Worm (Caenorhabditis elegans) whole organism, L4 larva: Measurements from ENCODE around the gene fust-1.
A peak's percentile ranks its signal among the peaks of the same experiment; 100 is the strongest.

Experiments
- D1046.2 ChIP-seq: fragments of 200-800 bp; sonication (Bioruptor generic); IDR thresholded peaks from 2 replicates; pipeline ENCODE4 v1.3.6; 2022; ENCODE audit warnings: missing genetic modification characterization, missing compliant biosample characterization
- F26F4.8 ChIP-seq: fragments of 200-800 bp; sonication (Bioruptor generic); conservative IDR thresholded peaks from 2 replicates; pipeline ENCODE4 v1.3.6; 2022; ENCODE audit warnings: missing genetic modification characterization, missing compliant biosample characterization
- F49E8.2 ChIP-seq: sonication (generic microtip); optimal IDR thresholded peaks from 2 replicates; lab custom pipeline; 2016; ENCODE audit warnings: missing compliant biosample characterization, mild to moderate bottlenecking, missing genetic modification characterization, borderline replicate concordance
- R02D3.7 ChIP-seq: fragments of 150-350 bp; sonication (generic microtip); optimal IDR thresholded peaks from 3 replicates; lab custom pipeline; 2014; ENCODE audit warnings: missing biosample characterization, missing genetic modification characterization
- T20F7.1 ChIP-seq: fragments of 200-800 bp; sonication (Bioruptor generic); optimal IDR thresholded peaks from 2 replicates; lab custom pipeline; 2018; ENCODE audit warnings: mild to moderate bottlenecking, missing genetic modification characterization, missing compliant biosample characterization
- Y5F2A.4 ChIP-seq: fragments of 200-800 bp; sonication (Bioruptor generic); optimal IDR thresholded peaks from 2 replicates; lab custom pipeline; 2018; ENCODE audit warnings: mild to moderate bottlenecking, missing genetic modification characterization, missing compliant biosample characterization
- ZK337.2 ChIP-seq: fragments of 200-800 bp; sonication (Bioruptor generic); IDR thresholded peaks from 2 replicates; pipeline ENCODE4 v1.3.6; 2022; ENCODE audit warnings: missing genetic modification reagents, missing genetic modification characterization, missing compliant biosample characterization
- ZK546.5 ChIP-seq, 2 experiments: sonication (generic microtip); optimal IDR thresholded peaks; 2 replicates each; lab custom pipeline; 2017; ENCODE audit warnings: missing biosample characterization in 2 of 2, missing genetic modification characterization in 2 of 2
- aly-2 ChIP-seq: sonication (generic microtip); optimal IDR thresholded peaks from 2 replicates; lab custom pipeline; 2018; ENCODE audit warnings: missing biosample characterization, missing genetic modification characterization
- arid-1 ChIP-seq: fragments of 200-800 bp; sonication (Bioruptor generic); conservative IDR thresholded peaks from 2 replicates; pipeline ENCODE4 v1.3.6; 2022; ENCODE audit warnings: missing genetic modification reagents, missing genetic modification characterization, missing compliant biosample characterization
- attf-4 ChIP-seq: sonication (generic microtip); optimal IDR thresholded peaks from 3 replicates; lab custom pipeline; 2017; ENCODE audit warnings: missing biosample characterization, missing genetic modification characterization
- ceh-20 ChIP-seq: fragments of 200-800 bp; sonication (Bioruptor generic); IDR thresholded peaks from 2 replicates; pipeline ENCODE4 v1.3.6; 2022; ENCODE audit warnings: missing genetic modification reagents, missing genetic modification characterization, missing compliant biosample characterization
- ceh-44 ChIP-seq: fragments of 200-800 bp; sonication (Bioruptor generic); IDR thresholded peaks from 2 replicates; pipeline ENCODE4 v1.3.6; 2022; ENCODE audit warnings: missing genetic modification reagents, missing genetic modification characterization, missing compliant biosample characterization
- ceh-82 ChIP-seq: sonication (generic microtip); optimal IDR thresholded peaks from 2 replicates; lab custom pipeline; 2017; ENCODE audit warnings: missing biosample characterization, missing genetic modification characterization
- ces-1 ChIP-seq: fragments of 150-350 bp; sonication (generic microtip); optimal IDR thresholded peaks from 4 replicates; lab custom pipeline; 2014; ENCODE audit warnings: missing biosample characterization, missing genetic modification reagents, missing genetic modification characterization
- cey-2 ChIP-seq: sonication (generic microtip); optimal IDR thresholded peaks from 3 replicates; lab custom pipeline; 2017; ENCODE audit warnings: missing genetic modification characterization, mild to moderate bottlenecking, missing compliant biosample characterization, antibody characterized with exemption, borderline replicate concordance; ENCODE audit not compliant: insufficient read depth
- ctbp-1 ChIP-seq: fragments of 200-800 bp; sonication (Bioruptor generic); IDR thresholded peaks from 2 replicates; pipeline ENCODE4 v1.3.6; 2022; ENCODE audit warnings: missing genetic modification reagents, missing genetic modification characterization, missing compliant biosample characterization
- dmd-8 ChIP-seq: fragments of 200-800 bp; sonication (Bioruptor generic); IDR thresholded peaks from 2 replicates; pipeline ENCODE4 v1.3.6; 2022; ENCODE audit warnings: missing genetic modification characterization, missing compliant biosample characterization
- duxl-1 ChIP-seq: sonication (generic microtip); optimal IDR thresholded peaks from 2 replicates; lab custom pipeline; 2016; ENCODE audit warnings: mild to moderate bottlenecking, missing genetic modification characterization, moderate library complexity, missing compliant biosample characterization; ENCODE audit not compliant: poor library complexity
- fkh-10 ChIP-seq: fragments of 150-350 bp; optimal IDR thresholded peaks from 2 replicates; lab custom pipeline; 2014; ENCODE audit warnings: missing biosample characterization, missing genetic modification reagents, missing genetic modification characterization
- fos-1 ChIP-seq: fragments of 150-350 bp; optimal IDR thresholded peaks from 2 replicates; lab custom pipeline; 2014; ENCODE audit warnings: missing biosample characterization, missing genetic modification characterization
- hlh-11 ChIP-seq: fragments of 200-800 bp; sonication (Bioruptor generic); optimal IDR thresholded peaks from 2 replicates; lab custom pipeline; 2018; ENCODE audit warnings: mild to moderate bottlenecking, missing genetic modification characterization, missing compliant biosample characterization
- lim-7 ChIP-seq: fragments of 200-800 bp; sonication (Bioruptor generic); IDR thresholded peaks from 2 replicates; pipeline ENCODE4 v1.3.6; 2022; ENCODE audit warnings: missing genetic modification characterization, missing compliant biosample characterization
- lin-39 ChIP-seq: fragments of 150-350 bp; optimal IDR thresholded peaks from 2 replicates; lab custom pipeline; 2014; ENCODE audit warnings: missing biosample characterization, missing genetic modification reagents, missing genetic modification characterization
- lir-3 ChIP-seq: sonication (generic microtip); optimal IDR thresholded peaks from 2 replicates; lab custom pipeline; 2016; ENCODE audit warnings: mild to moderate bottlenecking, missing genetic modification characterization, missing compliant biosample characterization
- mdl-1 ChIP-seq, 2 experiments: fragments of 150-350 bp in 1 of 2; sonication (generic microtip) in 1 of 2; optimal IDR thresholded peaks; 2 replicates each; lab custom pipeline; 2014 to 2017; ENCODE audit warnings: missing biosample characterization in 2 of 2, missing genetic modification characterization in 2 of 2
- mxl-2 ChIP-seq: fragments of 200-800 bp; sonication (Bioruptor generic); conservative IDR thresholded peaks from 2 replicates; pipeline ENCODE4 v1.3.6; 2022; ENCODE audit warnings: missing genetic modification reagents, missing genetic modification characterization, missing compliant biosample characterization
- nhr-10 ChIP-seq: fragments of 150-350 bp; optimal IDR thresholded peaks from 2 replicates; lab custom pipeline; 2014; ENCODE audit warnings: missing biosample characterization, missing genetic modification characterization
- nhr-111 ChIP-seq: fragments of 200-800 bp; sonication (Bioruptor generic); optimal IDR thresholded peaks from 2 replicates; lab custom pipeline; 2018; ENCODE audit warnings: mild to moderate bottlenecking, missing genetic modification characterization, missing compliant biosample characterization
- nhr-25 ChIP-seq: sonication (generic microtip); optimal IDR thresholded peaks from 2 replicates; lab custom pipeline; 2017; ENCODE audit warnings: missing genetic modification characterization, mild to moderate bottlenecking, missing compliant biosample characterization, antibody characterized with exemption, moderate library complexity, borderline replicate concordance; ENCODE audit not compliant: insufficient read depth
- nhr-28 ChIP-seq: fragments of 150-350 bp; optimal IDR thresholded peaks from 2 replicates; lab custom pipeline; 2014; ENCODE audit warnings: missing biosample characterization, missing genetic modification characterization
- nhr-48 ChIP-seq: sonication (generic microtip); optimal IDR thresholded peaks from 2 replicates; lab custom pipeline; 2016; ENCODE audit warnings: mild to moderate bottlenecking, missing genetic modification characterization, missing compliant biosample characterization
- nhr-6 ChIP-seq: fragments of 150-350 bp; optimal IDR thresholded peaks from 2 replicates; lab custom pipeline; 2014; ENCODE audit warnings: missing biosample characterization, missing genetic modification characterization
- php-3 ChIP-seq: fragments of 200-800 bp; sonication (Bioruptor generic); IDR thresholded peaks from 2 replicates; pipeline ENCODE4 v1.3.6; 2022; ENCODE audit warnings: missing genetic modification reagents, missing genetic modification characterization, missing compliant biosample characterization
- pqm-1 ChIP-seq: sonication (generic microtip); optimal IDR thresholded peaks from 2 replicates; lab custom pipeline; 2017; ENCODE audit warnings: missing biosample characterization, missing genetic modification characterization
- saeg-2 ChIP-seq: fragments of 200-800 bp; sonication (Bioruptor generic); IDR thresholded peaks from 2 replicates; pipeline ENCODE4 v1.3.6; 2022; ENCODE audit warnings: missing genetic modification reagents, missing genetic modification characterization, missing compliant biosample characterization
- set-16 ChIP-seq: fragments of 200-800 bp; sonication (Bioruptor generic); IDR thresholded peaks from 2 replicates; pipeline ENCODE4 v1.3.6; 2022; ENCODE audit warnings: missing genetic modification reagents, missing genetic modification characterization, missing compliant biosample characterization
- skn-1 ChIP-seq: fragments of 150-350 bp; optimal IDR thresholded peaks from 2 replicates; lab custom pipeline; 2014; ENCODE audit warnings: missing biosample characterization, missing genetic modification characterization
- snpc-1.2 ChIP-seq: fragments of 200-800 bp; sonication (Bioruptor generic); IDR thresholded peaks from 2 replicates; pipeline ENCODE4 v1.3.6; 2022; ENCODE audit warnings: missing genetic modification reagents, missing genetic modification characterization, missing compliant biosample characterization
- unc-130 ChIP-seq: sonication (generic microtip); optimal IDR thresholded peaks from 2 replicates; lab custom pipeline; 2016; ENCODE audit warnings: missing genetic modification reagents, missing genetic modification characterization, missing compliant biosample characterization
- unc-39 ChIP-seq: sonication (generic microtip); optimal IDR thresholded peaks from 2 replicates; lab custom pipeline; 2017; ENCODE audit warnings: missing biosample characterization, missing genetic modification characterization
- unc-62 ChIP-seq, 3 experiments: fragments of 150-350 bp in 1 of 3; sonication (generic microtip); optimal IDR thresholded peaks in 2 of 3; peaks in 1 of 3; 1 replicate in 1 of 3; 2 replicates in 2 of 3; lab custom pipeline; 2014 to 2017; ENCODE audit warnings: missing biosample characterization in 3 of 3, missing genetic modification characterization in 3 of 3, missing genetic modification reagents in 3 of 3, missing genotype in 1 of 3
- vab-7 ChIP-seq: fragments of 200-800 bp; sonication (Bioruptor generic); IDR thresholded peaks from 2 replicates; pipeline ENCODE4 v1.3.6; 2022; ENCODE audit warnings: missing genetic modification reagents, missing genetic modification characterization, missing compliant biosample characterization
- zag-1 ChIP-seq: fragments of 150-350 bp; optimal IDR thresholded peaks from 2 replicates; lab custom pipeline; 2014; ENCODE audit warnings: missing biosample characterization, missing genetic modification characterization
- zfp-2 ChIP-seq: sonication (generic microtip); optimal IDR thresholded peaks from 2 replicates; lab custom pipeline; 2016; ENCODE audit warnings: mild to moderate bottlenecking, missing genetic modification characterization, missing compliant biosample characterization
- zip-2 ChIP-seq: fragments of 150-350 bp; optimal IDR thresholded peaks from 2 replicates; lab custom pipeline; 2014; ENCODE audit warnings: missing biosample characterization, missing genetic modification characterization
- ztf-7 ChIP-seq: fragments of 150-350 bp; optimal IDR thresholded peaks from 2 replicates; lab custom pipeline; 2014; ENCODE audit warnings: missing biosample characterization, missing genetic modification characterization

fust-1 gene

ce11 chrII:7111657-7112049 lies 40.7 kb upstream of the fust-1 start, which contains the start of gene F10E7.5 (continued):
- TF ChIP-seq dmd-8 (GFP tag; lab: Robert Waterston, UW): no peak
- no peak for TF ChIP-seq nhr-6 (tag; lab: Kevin White, UChicago)
- TF ChIP-seq ceh-20 (GFP tag; lab: Robert Waterston, UW): no peak
- TF ChIP-seq R02D3.7 (tag; lab: Kevin White, UChicago): no peak
- no peak for TF ChIP-seq zip-2 (tag; lab: Kevin White, UChicago)
- TF ChIP-seq fkh-10: no peak
- TF ChIP-seq saeg-2: no peak
- TF ChIP-seq pqm-1: no peak
- no peak for TF ChIP-seq ceh-82 (tag; lab: Kevin White, UChicago)
- TF ChIP-seq ztf-7 (tag; lab: Kevin White, UChicago): no peak
- no peak for TF ChIP-seq ZK337.2
- TF ChIP-seq unc-130 (GFP tag; lab: Kevin White, UChicago): no peak
- peak in 1 of 2 experiments; percentile 22 for TF ChIP-seq ZK546.5 (tag; optimal IDR thresholded peaks at IDR 0.05; lab: Kevin White, UChicago)
- no peak for TF ChIP-seq lim-7 (GFP tag; lab: Robert Waterston, UW)
- no peak for TF ChIP-seq mxl-2 (GFP tag; lab: Robert Waterston, UW)
- TF ChIP-seq duxl-1 (tag; lab: Kevin White, UChicago): no peak
- TF ChIP-seq mdl-1 (tag; optimal IDR thresholded peaks at IDR 0.05; lab: Kevin White, UChicago): no peak
- peak; percentile 69 for TF ChIP-seq T20F7.1
- TF ChIP-seq Y5F2A.4 (GFP tag; lab: Kevin White, UChicago): no peak
- no peak for TF ChIP-seq nhr-111 (GFP tag; lab: Kevin White, UChicago)
- no peak for TF ChIP-seq snpc-1.2 (GFP tag; lab: Robert Waterston, UW)
- TF ChIP-seq fos-1: no peak
- no peak for TF ChIP-seq D1046.2 (GFP tag; lab: Robert Waterston, UW)
- no peak for TF ChIP-seq aly-2 (tag; lab: Kevin White, UChicago)
- TF ChIP-seq zag-1: no peak
- no peak for TF ChIP-seq F26F4.8
- TF ChIP-seq cey-2 (tag; lab: Kevin White, UChicago): no peak
- no peak for TF ChIP-seq lir-3 (tag; lab: Kevin White, UChicago)
- no peak for TF ChIP-seq nhr-10 (tag; lab: Kevin White, UChicago)
- TF ChIP-seq ceh-44 (GFP tag; lab: Robert Waterston, UW): no peak
- no peak for TF ChIP-seq vab-7 (GFP tag; lab: Robert Waterston, UW)

- TF ChIP-seq unc-39 (no peak), unc-62 (GFP tag; optimal IDR thresholded peaks at IDR 0.05 in 1 of 2; lab: Kevin White, UChicago) (peak in 1 of 2 experiments; percentile 63), unc-62 (tag; optimal IDR thresholded peaks at IDR 0.05; lab: Kevin White, UChicago) (no peak), skn-1 (tag; lab: Kevin White, UChicago) (no peak), zfp-2 (no peak)
- TF ChIP-seq, all 104 proteins: peak for 1
Observed at ce11 chrII:7112780-7113179, 39.6 kb upstream of the fust-1 start, which contains the start of gene F10E7.6. Gene F10E7.6, plus strand, starts transcription at chrII:7113080.

DNA sequence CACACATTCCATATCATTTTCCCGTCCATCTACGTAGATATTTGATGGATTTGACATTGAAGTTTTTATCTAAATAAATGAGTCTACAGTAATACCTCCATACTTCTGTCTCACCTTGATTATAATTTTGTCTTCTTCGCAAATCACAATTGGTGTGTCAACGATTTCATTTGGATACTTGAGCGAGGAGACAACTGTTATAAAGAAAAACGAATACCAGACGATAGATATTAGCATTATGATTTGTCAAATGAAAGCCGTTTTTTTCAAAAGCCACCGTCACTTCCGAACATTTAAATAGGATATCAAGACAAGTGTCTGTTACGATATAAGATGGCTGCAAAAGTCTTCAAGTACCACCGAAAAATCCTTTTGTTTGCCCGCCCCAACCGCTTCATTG lies 36.7 kb upstream of the fust-1 start, which contains the start of gene cutl-5:
cutl-5 (minus strand) TSS at position 269 of the 400 bp plus-strand sequence.
- no peak for TF ChIP-seq mdl-1 (tag; optimal IDR thresholded peaks at IDR 0.05; lab: Kevin White, UChicago)
- TF ChIP-seq unc-62 (GFP tag; optimal IDR thresholded peaks at IDR 0.05 in 1 of 2; lab: Kevin White, UChicago): peak in 1 of 2 experiments; percentile 93
- TF ChIP-seq unc-62 (tag; optimal IDR thresholded peaks at IDR 0.05; lab: Kevin White, UChicago): no peak
- TF ChIP-seq pqm-1: no peak

- TF ChIP-seq lin-39 (tag; lab: Kevin White, UChicago): no peak
- no peak for TF ChIP-seq nhr-6 (tag; lab: Kevin White, UChicago)
- no peak for TF ChIP-seq nhr-48 (tag; lab: Kevin White, UChicago)
- no peak for TF ChIP-seq saeg-2
- no peak for TF ChIP-seq attf-4 (tag; lab: Kevin White, UChicago)
- TF ChIP-seq arid-1 (GFP tag; lab: Robert Waterston, UW): no peak
- no peak for TF ChIP-seq snpc-1.2 (GFP tag; lab: Robert Waterston, UW)
- TF ChIP-seq ces-1 (GFP tag; lab: Kevin White, UChicago): no peak
- no peak for TF ChIP-seq set-16 (GFP tag; lab: Robert Waterston, UW)
- TF ChIP-seq F49E8.2 (tag; lab: Kevin White, UChicago): no peak
- no peak for TF ChIP-seq nhr-25
- no peak for TF ChIP-seq nhr-28 (tag; lab: Kevin White, UChicago)
- TF ChIP-seq ctbp-1 (GFP tag; lab: Robert Waterston, UW): no peak
- no peak for TF ChIP-seq php-3 (GFP tag; lab: Robert Waterston, UW)
- TF ChIP-seq hlh-11: no peak
Observed at ce11 chrII:7116350-7116749, 36.0 kb upstream of the fust-1 start, which contains the start of gene spon-1. Gene spon-1, plus strand, starts transcription at chrII:7116557.
